Worm (Caenorhabditis elegans): ENCODE results near the gene prx-10.

- no peak for TF ChIP-seq nhr-12 (tag; optimal IDR thresholded peaks at IDR 0.05)
- peak; percentile 31 for TF ChIP-seq ztf-4 (tag; optimal IDR thresholded peaks at IDR 0.05)
- TF ChIP-seq nhr-10 (tag; optimal IDR thresholded peaks at IDR 0.05), result no peak
- TF ChIP-seq sem-4 (tag; optimal IDR thresholded peaks at IDR 0.05), result no peak
- no peak for TF ChIP-seq unc-55 (GFP tag; optimal IDR thresholded peaks at IDR 0.05)
- TF ChIP-seq snpc-4 (tag; optimal IDR thresholded peaks at IDR 0.05), result no peak
- TF ChIP-seq fos-1 (tag; optimal IDR thresholded peaks at IDR 0.05), result no peak
- no peak for TF ChIP-seq nhr-6 (tag; optimal IDR thresholded peaks at IDR 0.05)
- TF ChIP-seq nhr-237 (tag; optimal IDR thresholded peaks at IDR 0.05), result no peak
- no peak for TF ChIP-seq mab-5 (tag; optimal IDR thresholded peaks at IDR 0.05)
Measured at ce11 chrIII:5273396-5273857, 37.2 kb downstream of the prx-10 start, which contains the start of gene ztf-8.
